Worm (Caenorhabditis elegans) whole organism, midembryonic: Measurements from ENCODE around the gene faxc-1.

Experiments used
- T22C8.4 ChIP-seq: fragments of 200-800 bp; sonication (Bioruptor generic); IDR thresholded peaks from 2 replicates; pipeline ENCODE4 v1.3.6; 2022; ENCODE audit warnings: missing genetic modification characterization, missing compliant biosample characterization
- med-1 ChIP-seq: sonication (generic microtip); optimal IDR thresholded peaks from 2 replicates; lab custom pipeline; 2017; ENCODE audit warnings: missing genetic modification characterization, mild to moderate bottlenecking, missing compliant biosample characterization, antibody characterized with exemption, missing genetic modification reagents; ENCODE audit not compliant: insufficient read depth
- ref-1 ChIP-seq: fragments of 200-800 bp; sonication (Bioruptor generic); conservative IDR thresholded peaks from 2 replicates; pipeline ENCODE4 v1.3.6; 2022; ENCODE audit warnings: missing genetic modification reagents, missing genetic modification characterization, missing compliant biosample characterization

- TF ChIP-seq ref-1 (GFP tag; lab: Robert Waterston, UW) (no peak), T22C8.4 (no peak), med-1 (GFP tag; lab: Kevin White, UChicago) (no peak)
These were observed 14.6 kb downstream of the faxc-1 start for ce11 chrII:12278602-12279001.
